Worm (Caenorhabditis elegans) whole organism, L2 larva: Measurements from ENCODE around the gene hot-7.

Source experiments
- F13H6.1 ChIP-seq: sonication (generic microtip); optimal IDR thresholded peaks from 2 replicates; lab custom pipeline; 2016; ENCODE audit warnings: missing genetic modification characterization, missing compliant biosample characterization
- aly-2 ChIP-seq: fragments of 150-350 bp; optimal IDR thresholded peaks from 2 replicates; lab custom pipeline; 2014; ENCODE audit warnings: missing biosample characterization, missing genetic modification characterization
- ceh-16 ChIP-seq: fragments of 150-350 bp; optimal IDR thresholded peaks from 2 replicates; lab custom pipeline; 2014; ENCODE audit warnings: missing biosample characterization, missing genetic modification characterization
- ceh-82 ChIP-seq: fragments of 150-350 bp; optimal IDR thresholded peaks from 2 replicates; lab custom pipeline; 2014; ENCODE audit warnings: missing biosample characterization, missing genetic modification characterization
- lin-13 ChIP-seq: fragments of 150-350 bp; optimal IDR thresholded peaks from 2 replicates; lab custom pipeline; 2014; ENCODE audit warnings: missing biosample characterization, missing genetic modification reagents, missing genetic modification characterization
- nhr-10 ChIP-seq: sonication (generic microtip); optimal IDR thresholded peaks from 2 replicates; lab custom pipeline; 2017; ENCODE audit warnings: missing biosample characterization, missing genetic modification characterization
- snpc-4 ChIP-seq: fragments of 150-350 bp; optimal IDR thresholded peaks from 2 replicates; lab custom pipeline; 2014; ENCODE audit warnings: missing biosample characterization, missing genetic modification characterization
- zag-1 ChIP-seq: fragments of 150-350 bp; optimal IDR thresholded peaks from 2 replicates; lab custom pipeline; 2014; ENCODE audit warnings: missing biosample characterization, missing genetic modification characterization

- no peak for TF ChIP-seq F13H6.1 (tag; lab: Kevin White, UChicago)
- no peak for TF ChIP-seq ceh-82
- TF ChIP-seq snpc-4 (tag; lab: Kevin White, UChicago): no peak
- no peak for TF ChIP-seq nhr-10 (tag; lab: Kevin White, UChicago)
- no peak for TF ChIP-seq ceh-16 (tag; lab: Kevin White, UChicago)
- TF ChIP-seq zag-1 (tag; lab: Kevin White, UChicago): no peak
- TF ChIP-seq lin-13 (GFP tag; lab: Kevin White, UChicago): no peak
- TF ChIP-seq aly-2 (tag; lab: Kevin White, UChicago): no peak
These were observed 38.0 kb upstream of the hot-7 start for ce11 chrII:14173176-14173575.
